Fruit fly (Drosophila melanogaster): ENCODE measurements around the gene meigo.

meigo gene

dm6 chr3R:21130050-21130449, 8.0 kb upstream of the meigo start, which contains the start of gene Ice2:
Gene Ice2 (plus strand): TSS chr3R:21130216.
- TF ChIP-seq CG8478 (optimal IDR thresholded peaks at IDR 0.05) (no peak), EcR (GFP tag; optimal IDR thresholded peaks at IDR 0.05) (no peak), usp (GFP tag; optimal IDR thresholded peaks at IDR 0.05) (no peak), pan (optimal IDR thresholded peaks at IDR 0.05) (no peak), psq (optimal IDR thresholded peaks at IDR 0.05) (no peak), Dll (optimal IDR thresholded peaks at IDR 0.05) (no peak)

- TF ChIP-seq psq (optimal IDR thresholded peaks at IDR 0.05) (no peak), Dll (optimal IDR thresholded peaks at IDR 0.05) (no peak), EcR (GFP tag; optimal IDR thresholded peaks at IDR 0.05) (no peak), usp (GFP tag; optimal IDR thresholded peaks at IDR 0.05) (no peak), pan (optimal IDR thresholded peaks at IDR 0.05) (no peak), CG8478 (optimal IDR thresholded peaks at IDR 0.05) (no peak)
Measured at dm6 chr3R:21133517-21133916, 4.6 kb upstream of the meigo start, which contains the start of gene Trm7-34. Gene Trm7-34 (minus strand): TSS chr3R:21133881.

- TF ChIP-seq Dll (optimal IDR thresholded peaks at IDR 0.05) (no peak), EcR (GFP tag; optimal IDR thresholded peaks at IDR 0.05) (no peak), usp (GFP tag; optimal IDR thresholded peaks at IDR 0.05) (no peak), psq (optimal IDR thresholded peaks at IDR 0.05) (no peak), pan (optimal IDR thresholded peaks at IDR 0.05) (no peak), CG8478 (optimal IDR thresholded peaks at IDR 0.05) (no peak)
Measured at dm6 chr3R:21133951-21134350, 4.1 kb upstream of the meigo start, which contains the start of gene Usp8. Gene Usp8 (plus strand): TSS chr3R:21134262.

- TF ChIP-seq pan (optimal IDR thresholded peaks at IDR 0.05): no peak
- no peak for TF ChIP-seq psq (optimal IDR thresholded peaks at IDR 0.05)
- TF ChIP-seq Dll (optimal IDR thresholded peaks at IDR 0.05): no peak
- no peak for TF ChIP-seq EcR (GFP tag; optimal IDR thresholded peaks at IDR 0.05)
- no peak for TF ChIP-seq CG8478 (optimal IDR thresholded peaks at IDR 0.05)
- no peak for TF ChIP-seq usp (GFP tag; optimal IDR thresholded peaks at IDR 0.05)
Measured at dm6 chr3R:21140458-21140857, 2.4 kb downstream of the meigo start, which contains the start of gene SNF4Agamma. Gene SNF4Agamma (plus strand): TSS chr3R:21140739.

DNA sequence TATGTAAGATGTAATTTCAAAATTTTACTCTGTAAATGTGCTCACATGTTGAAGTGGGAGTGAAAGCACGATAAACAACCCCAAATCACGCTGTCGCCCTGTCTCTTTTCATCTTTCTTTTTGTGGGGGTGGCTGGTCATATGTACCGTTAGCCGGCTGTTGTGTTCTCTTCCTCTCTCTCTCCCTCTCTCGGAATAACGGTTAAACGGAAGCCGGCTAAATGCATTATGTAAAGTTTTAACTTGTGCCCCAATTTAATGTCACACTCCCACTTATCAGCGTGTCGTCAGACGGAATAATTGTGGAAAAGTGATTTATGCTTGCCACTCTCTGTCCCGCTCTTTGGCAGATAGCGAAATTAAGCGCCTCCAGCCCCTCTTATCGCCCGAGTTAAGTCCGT, 3.3 kb downstream of the meigo start:
- no peak for TF ChIP-seq pan (optimal IDR thresholded peaks at IDR 0.05)
- TF ChIP-seq CG8478 (optimal IDR thresholded peaks at IDR 0.05): no peak
- TF ChIP-seq psq (optimal IDR thresholded peaks at IDR 0.05): no peak
- no peak for TF ChIP-seq usp (GFP tag; optimal IDR thresholded peaks at IDR 0.05)

DNA sequence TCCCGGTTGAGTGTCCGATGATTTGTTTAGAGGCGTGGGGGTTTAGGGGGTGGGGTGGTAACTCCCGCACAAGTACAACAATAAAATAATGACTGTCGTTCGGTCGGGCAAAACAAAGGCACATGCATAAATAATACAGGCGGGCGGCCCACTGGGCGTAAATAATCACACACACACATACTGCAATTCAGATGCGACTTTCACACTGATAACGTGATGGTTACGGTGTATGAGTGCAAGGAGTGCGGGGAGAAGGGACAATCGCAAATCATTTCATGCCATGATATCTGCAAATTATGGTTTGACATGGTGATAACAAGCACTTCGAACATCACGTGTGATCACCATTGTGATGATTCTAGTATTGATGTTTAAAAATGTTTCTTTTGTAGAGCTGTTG, 12.0 kb downstream of the meigo start:
- TF ChIP-seq Dll (optimal IDR thresholded peaks at IDR 0.05) (no peak), CG8478 (optimal IDR thresholded peaks at IDR 0.05) (no peak), usp (GFP tag; optimal IDR thresholded peaks at IDR 0.05) (no peak), pan (optimal IDR thresholded peaks at IDR 0.05) (no peak), psq (optimal IDR thresholded peaks at IDR 0.05) (no peak), EcR (GFP tag; optimal IDR thresholded peaks at IDR 0.05) (no peak)

- TF ChIP-seq usp (GFP tag; optimal IDR thresholded peaks at IDR 0.05) (no peak), EcR (GFP tag; optimal IDR thresholded peaks at IDR 0.05) (no peak), psq (optimal IDR thresholded peaks at IDR 0.05) (no peak), CG8478 (optimal IDR thresholded peaks at IDR 0.05) (no peak), pan (optimal IDR thresholded peaks at IDR 0.05) (no peak), Dll (optimal IDR thresholded peaks at IDR 0.05) (no peak)
Measured at dm6 chr3R:21151090-21151870, 13.2 kb downstream of the meigo start.

- TF ChIP-seq psq (optimal IDR thresholded peaks at IDR 0.05): no peak
- TF ChIP-seq Dll (optimal IDR thresholded peaks at IDR 0.05): no peak
- no peak for TF ChIP-seq usp (GFP tag; optimal IDR thresholded peaks at IDR 0.05)
- no peak for TF ChIP-seq CG8478 (optimal IDR thresholded peaks at IDR 0.05)
- no peak for TF ChIP-seq EcR (GFP tag; optimal IDR thresholded peaks at IDR 0.05)
- TF ChIP-seq pan (optimal IDR thresholded peaks at IDR 0.05): no peak
Measured at dm6 chr3R:21152856-21153278, 14.8 kb downstream of the meigo start.

DNA sequence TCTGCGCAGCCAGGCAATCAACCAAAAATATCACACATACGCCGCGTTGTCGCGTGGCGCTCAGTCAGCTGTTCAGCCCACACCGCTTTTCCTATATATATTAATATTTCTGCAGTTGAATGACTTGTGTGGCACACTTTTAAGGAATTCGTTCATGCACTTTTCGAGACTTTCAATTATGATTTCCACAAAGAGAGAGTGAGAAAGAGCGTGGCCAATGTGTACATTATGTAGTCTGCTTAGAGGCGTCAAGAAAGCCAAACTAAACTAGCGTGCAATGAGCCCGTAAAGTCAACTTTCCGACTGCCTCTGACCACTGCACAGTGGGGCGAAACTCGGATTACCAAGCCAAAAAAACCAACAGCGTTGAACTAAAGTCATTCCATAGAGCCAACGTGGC, 16.1 kb downstream of the meigo start:
- no peak for TF ChIP-seq pan (optimal IDR thresholded peaks at IDR 0.05)
- no peak for TF ChIP-seq usp (GFP tag; optimal IDR thresholded peaks at IDR 0.05)
- TF ChIP-seq EcR (GFP tag; optimal IDR thresholded peaks at IDR 0.05): no peak
- TF ChIP-seq CG8478 (optimal IDR thresholded peaks at IDR 0.05): no peak
- no peak for TF ChIP-seq psq (optimal IDR thresholded peaks at IDR 0.05)
- no peak for TF ChIP-seq Dll (optimal IDR thresholded peaks at IDR 0.05)

dm6 chr3R:21155931-21156488, 17.9 kb downstream of the meigo start:
- TF ChIP-seq psq (optimal IDR thresholded peaks at IDR 0.05) (no peak), pan (optimal IDR thresholded peaks at IDR 0.05) (no peak), Dll (optimal IDR thresholded peaks at IDR 0.05) (no peak), CG8478 (optimal IDR thresholded peaks at IDR 0.05) (no peak), EcR (GFP tag; optimal IDR thresholded peaks at IDR 0.05) (no peak)

DNA sequence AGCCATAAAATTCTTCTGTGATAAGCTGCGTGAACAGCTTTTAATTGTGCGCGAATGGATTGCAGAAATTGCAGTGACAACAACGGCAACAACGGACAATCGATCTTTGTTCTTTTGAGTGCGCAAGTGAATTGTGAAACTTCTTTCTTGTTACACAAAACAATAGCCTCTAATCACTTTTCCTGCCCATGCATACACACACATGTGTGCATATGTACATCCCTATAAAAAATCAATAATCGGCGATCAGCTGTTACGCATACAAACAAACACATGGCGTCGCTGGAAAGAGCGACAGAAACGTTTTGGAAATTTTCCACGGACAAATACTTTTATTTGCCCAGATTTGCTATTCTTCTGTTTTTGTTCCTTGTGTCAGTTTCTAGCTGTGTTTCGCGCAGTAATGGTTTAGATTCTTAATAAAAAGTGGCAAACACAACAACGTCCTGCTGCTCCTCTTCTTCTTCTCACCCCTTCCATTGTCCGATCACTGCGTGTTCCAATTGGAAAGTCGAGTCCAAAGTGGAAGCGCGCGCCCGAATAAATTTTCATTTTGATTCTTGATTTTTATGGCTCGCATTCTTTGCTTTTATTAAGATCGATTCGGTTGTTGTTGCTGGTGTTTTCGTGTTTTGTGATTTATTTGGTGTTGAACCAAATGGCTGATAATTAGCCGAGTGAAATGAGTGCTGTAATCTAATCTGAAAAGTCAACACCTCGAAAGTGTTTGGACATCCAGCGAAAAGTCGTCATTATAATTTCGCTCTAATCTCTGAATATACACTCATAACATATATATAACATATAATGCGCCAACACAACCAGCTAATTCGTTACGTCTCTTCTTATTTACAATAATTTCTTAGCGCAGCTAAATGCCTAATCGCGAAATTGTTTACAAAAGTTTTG, 18.8 kb downstream of the meigo start:
- TF ChIP-seq psq (optimal IDR thresholded peaks at IDR 0.05) (no peak), pan (optimal IDR thresholded peaks at IDR 0.05) (no peak), Dll (optimal IDR thresholded peaks at IDR 0.05) (no peak), CG8478 (optimal IDR thresholded peaks at IDR 0.05) (no peak), usp (GFP tag; optimal IDR thresholded peaks at IDR 0.05) (no peak)
